Fruit fly (Drosophila melanogaster): ENCODE results near the gene CG4709.
A peak's percentile ranks its signal among the peaks of the same experiment; 100 is the strongest.

The CG4709 gene

DNA sequence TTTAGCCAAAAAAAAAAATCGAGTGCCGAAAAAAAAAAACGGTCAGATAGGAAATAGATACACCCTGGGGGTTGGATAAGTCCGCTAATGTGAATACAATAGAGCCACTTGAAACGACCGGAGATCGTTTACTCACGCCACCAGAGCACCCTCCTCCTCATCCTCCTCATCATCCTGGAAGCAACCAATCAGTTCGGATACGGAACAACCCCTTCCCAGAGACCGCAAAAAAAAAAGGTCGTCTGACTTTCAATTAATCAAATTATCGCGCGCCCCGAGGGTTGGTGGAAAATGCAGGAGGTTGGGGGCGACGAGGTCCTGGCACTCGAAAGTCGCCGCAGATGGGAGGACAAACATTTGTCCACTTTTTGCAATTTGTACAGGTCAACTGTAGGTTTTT, 18.5 kb downstream of the CG4709 start:
- TF ChIP-seq CrebA (GFP tag; optimal IDR thresholded peaks at IDR 0.05; ENCODE audit: borderline replicate concordance) (no peak), sage (GFP tag; optimal IDR thresholded peaks at IDR 0.05) (no peak), Dif (GFP tag; optimal IDR thresholded peaks at IDR 0.05; ENCODE audit: partially characterized antibody) (no peak), Hr78 (GFP tag; optimal IDR thresholded peaks at IDR 0.05) (no peak), Mio (GFP tag; optimal IDR thresholded peaks at IDR 0.05) (no peak)

DNA sequence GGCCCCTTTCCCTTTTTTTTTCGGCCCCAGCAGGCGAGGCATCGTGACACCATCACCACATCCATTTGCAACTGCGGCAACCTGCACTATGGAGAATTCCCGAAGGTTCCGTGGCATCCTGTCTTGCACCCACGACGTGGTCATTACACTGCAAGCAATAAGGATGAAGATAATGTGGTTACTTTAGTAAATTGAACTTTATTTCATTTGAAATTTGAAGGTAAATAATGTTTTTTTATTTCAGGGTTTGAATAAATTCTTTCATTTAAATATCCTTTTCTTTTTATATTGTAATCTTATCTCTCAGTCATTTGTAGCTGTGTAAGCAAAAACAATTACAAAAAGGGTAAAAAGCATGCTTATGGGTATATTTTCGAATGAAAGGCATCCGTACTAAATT, 27.7 kb downstream of the CG4709 start:
- TF ChIP-seq Dfd (GFP tag; optimal IDR thresholded peaks at IDR 0.05) (no peak), foxo (GFP tag; optimal IDR thresholded peaks at IDR 0.05) (peak in 1 of 2 experiments; percentile 31), rgr (GFP tag; optimal IDR thresholded peaks at IDR 0.05) (peak; percentile 30), brk (GFP tag; optimal IDR thresholded peaks at IDR 0.05) (peak; percentile 41), Vsx2 (GFP tag; optimal IDR thresholded peaks at IDR 0.05; ENCODE audit: partially characterized antibody) (no peak), ey (GFP tag; optimal IDR thresholded peaks at IDR 0.05) (peak; percentile 11), fru (GFP tag; optimal IDR thresholded peaks at IDR 0.05) (peak; percentile 55), tai (GFP tag; optimal IDR thresholded peaks at IDR 0.05) (no peak), Hr78 (GFP tag; optimal IDR thresholded peaks at IDR 0.05) (no peak), usp (GFP tag; optimal IDR thresholded peaks at IDR 0.05) (no peak), Rel (GFP tag; optimal IDR thresholded peaks at IDR 0.05) (no peak), Rel (tag; optimal IDR thresholded peaks at IDR 0.05) (no peak), HLH106 (tag; optimal IDR thresholded peaks at IDR 0.05) (peak; percentile 72), sv (GFP tag; optimal IDR thresholded peaks at IDR 0.05) (no peak), dmrt93B (GFP tag; optimal IDR thresholded peaks at IDR 0.05) (no peak), woc (GFP tag; optimal IDR thresholded peaks at IDR 0.05) (peak; percentile 22), Hnf4 (GFP tag; optimal IDR thresholded peaks at IDR 0.05) (peak; percentile 28), dl (GFP tag; optimal IDR thresholded peaks at IDR 0.05; ENCODE audit: insufficient read depth in 1 of 2, partially characterized antibody in 2 of 2) (no peak), h (GFP tag; optimal IDR thresholded peaks at IDR 0.05) (peak; percentile 60), Sp1 (GFP tag; optimal IDR thresholded peaks at IDR 0.05) (peak; percentile 64), N (GFP tag; optimal IDR thresholded peaks at IDR 0.05) (no peak)

DNA sequence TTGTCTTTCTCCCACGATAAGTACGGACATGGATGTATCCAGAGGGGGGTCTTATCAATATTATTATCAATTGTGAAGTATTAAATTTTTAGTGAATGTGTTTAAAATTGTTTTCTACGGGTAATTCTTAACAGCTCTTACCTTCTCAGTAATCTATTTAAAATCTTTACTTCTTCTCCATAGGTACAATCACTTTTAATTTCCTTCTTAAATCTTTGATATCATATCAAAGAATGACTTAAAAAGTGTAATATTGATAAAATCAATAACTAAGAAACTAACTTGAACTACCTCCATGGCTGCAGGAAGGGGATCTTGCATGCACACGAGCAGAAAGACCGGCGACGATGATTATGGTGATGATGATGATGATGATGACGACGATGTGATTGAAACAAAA, 28.4 kb downstream of the CG4709 start:
- TF ChIP-seq Rel (GFP tag; optimal IDR thresholded peaks at IDR 0.05) (no peak), Rel (tag; optimal IDR thresholded peaks at IDR 0.05) (peak; percentile 51), Myc (optimal IDR thresholded peaks at IDR 0.05) (no peak), CG32264 (GFP tag; optimal IDR thresholded peaks at IDR 0.05) (no peak), dmrt93B (GFP tag; optimal IDR thresholded peaks at IDR 0.05) (peak; percentile 76), Vsx2 (GFP tag; optimal IDR thresholded peaks at IDR 0.05; ENCODE audit: partially characterized antibody) (no peak), Hr83 (GFP tag; optimal IDR thresholded peaks at IDR 0.05; ENCODE audit: poor library complexity, severe bottlenecking) (no peak), sv (GFP tag; optimal IDR thresholded peaks at IDR 0.05) (no peak), foxo (GFP tag; optimal IDR thresholded peaks at IDR 0.05) (peak in 1 of 2 experiments; percentile 87), Hr78 (GFP tag; optimal IDR thresholded peaks at IDR 0.05) (no peak), usp (GFP tag; optimal IDR thresholded peaks at IDR 0.05) (no peak), pan (optimal IDR thresholded peaks at IDR 0.05) (no peak), Mio (GFP tag; optimal IDR thresholded peaks at IDR 0.05) (no peak), woc (GFP tag; optimal IDR thresholded peaks at IDR 0.05) (peak; percentile 29), ey (GFP tag; optimal IDR thresholded peaks at IDR 0.05) (peak; percentile 70), h (GFP tag; optimal IDR thresholded peaks at IDR 0.05) (peak; percentile 87), Sp1 (GFP tag; optimal IDR thresholded peaks at IDR 0.05) (peak; percentile 91), N (GFP tag; optimal IDR thresholded peaks at IDR 0.05) (no peak), Jra (GFP tag; optimal IDR thresholded peaks at IDR 0.05) (peak; percentile 23), jim (GFP tag; optimal IDR thresholded peaks at IDR 0.05) (no peak), brk (GFP tag; optimal IDR thresholded peaks at IDR 0.05) (peak; percentile 51), lola (GFP tag; optimal IDR thresholded peaks at IDR 0.05) (no peak), Dif (GFP tag; optimal IDR thresholded peaks at IDR 0.05; ENCODE audit: partially characterized antibody) (no peak), dl (GFP tag; optimal IDR thresholded peaks at IDR 0.05; ENCODE audit: insufficient read depth in 1 of 2, partially characterized antibody in 2 of 2) (no peak), Abd-B (GFP tag; optimal IDR thresholded peaks at IDR 0.05) (no peak), psq (GFP tag; optimal IDR thresholded peaks at IDR 0.05) (peak; percentile 70), GATAd (GFP tag; optimal IDR thresholded peaks at IDR 0.05) (no peak), Dfd (GFP tag; optimal IDR thresholded peaks at IDR 0.05) (no peak), rgr (GFP tag; optimal IDR thresholded peaks at IDR 0.05) (peak; percentile 72), Hnf4 (GFP tag; optimal IDR thresholded peaks at IDR 0.05) (peak; percentile 35), dsf (GFP tag; optimal IDR thresholded peaks at IDR 0.05; ENCODE audit: borderline replicate concordance) (no peak), fru (GFP tag; optimal IDR thresholded peaks at IDR 0.05) (peak; percentile 92), CG9705 (GFP tag; optimal IDR thresholded peaks at IDR 0.05) (peak; percentile 61), HLH106 (tag; optimal IDR thresholded peaks at IDR 0.05) (peak; percentile 90), tai (GFP tag; optimal IDR thresholded peaks at IDR 0.05) (no peak), OdsH (GFP tag; optimal IDR thresholded peaks at IDR 0.05) (peak; percentile 79), br (GFP tag; optimal IDR thresholded peaks at IDR 0.05) (peak; percentile 13), CrebA (GFP tag; optimal IDR thresholded peaks at IDR 0.05; ENCODE audit: borderline replicate concordance) (no peak), sage (GFP tag; optimal IDR thresholded peaks at IDR 0.05) (no peak)

All from whole organism, wandering third instar larva.